Worm (Caenorhabditis elegans) whole organism, mixed stage, embryonic: ENCODE results near the gene aldo-2.

ENCODE experiments used
- blmp-1 ChIP-seq: fragments of 150-350 bp; optimal IDR thresholded peaks from 2 replicates; lab custom pipeline; 2014; ENCODE audit warnings: missing biosample characterization, missing genetic modification characterization
- ces-1 ChIP-seq: fragments of 150-350 bp; optimal IDR thresholded peaks from 2 replicates; lab custom pipeline; 2014; ENCODE audit warnings: missing biosample characterization, missing genetic modification reagents, missing genetic modification characterization
- cnd-1 ChIP-seq: fragments of 200-800 bp; sonication (Bioruptor generic); optimal IDR thresholded peaks from 2 replicates; lab custom pipeline; 2018; ENCODE audit warnings: mild to moderate bottlenecking, missing genetic modification characterization, missing compliant biosample characterization
- lsy-2 ChIP-seq: fragments of 150-350 bp; optimal IDR thresholded peaks from 2 replicates; lab custom pipeline; 2014; ENCODE audit warnings: missing biosample characterization, missing genetic modification characterization
- mep-1 ChIP-seq: fragments of 150-350 bp; optimal IDR thresholded peaks from 2 replicates; lab custom pipeline; 2017; ENCODE audit warnings: missing biosample characterization, missing genetic modification reagents, missing genetic modification characterization, inconsistent platforms
- nhr-12 ChIP-seq: fragments of 150-350 bp; optimal IDR thresholded peaks from 2 replicates; lab custom pipeline; 2014; ENCODE audit warnings: missing biosample characterization, missing genetic modification characterization
- nhr-237 ChIP-seq: fragments of 150-350 bp; optimal IDR thresholded peaks from 2 replicates; lab custom pipeline; 2014; ENCODE audit warnings: missing biosample characterization, missing genetic modification characterization
- nhr-28 ChIP-seq: fragments of 150-350 bp; optimal IDR thresholded peaks from 2 replicates; lab custom pipeline; 2014; ENCODE audit warnings: missing biosample characterization, missing genetic modification characterization
- nhr-76 ChIP-seq: sonication (generic microtip); optimal IDR thresholded peaks from 2 replicates; lab custom pipeline; 2017; ENCODE audit warnings: missing biosample characterization, missing genetic modification characterization
- snpc-4 ChIP-seq: fragments of 150-350 bp; optimal IDR thresholded peaks from 2 replicates; lab custom pipeline; 2014; ENCODE audit warnings: missing biosample characterization, missing genetic modification characterization
- sptf-1 ChIP-seq: sonication (generic microtip); optimal IDR thresholded peaks from 2 replicates; lab custom pipeline; 2017; ENCODE audit warnings: mild to moderate bottlenecking, missing genetic modification characterization, moderate library complexity, missing compliant biosample characterization
- unc-62 ChIP-seq: fragments of 150-350 bp; optimal IDR thresholded peaks from 2 replicates; lab custom pipeline; 2014; ENCODE audit warnings: missing biosample characterization, missing genetic modification reagents, missing genetic modification characterization

- TF ChIP-seq mep-1 (no peak), nhr-12 (tag; lab: Kevin White, UChicago) (no peak), blmp-1 (tag; lab: Kevin White, UChicago) (no peak), lsy-2 (tag; lab: Kevin White, UChicago) (no peak), ces-1 (GFP tag; lab: Kevin White, UChicago) (no peak), unc-62 (no peak), sptf-1 (tag; lab: Kevin White, UChicago) (no peak), nhr-76 (tag; lab: Kevin White, UChicago) (no peak), cnd-1 (tag; lab: Kevin White, UChicago) (no peak), nhr-28 (tag; lab: Kevin White, UChicago) (no peak), nhr-237 (no peak), snpc-4 (tag; lab: Kevin White, UChicago) (no peak)
Observed at ce11 chrIII:5906749-5907148, 30.3 kb upstream of the aldo-2 start, which contains the start of gene erd-2.2.
